Fruit fly (Drosophila melanogaster): ENCODE results near the gene MED11.

dm6 chr3L:18757079-18757815 lies 11.6 kb downstream of the MED11 start:
- TF ChIP-seq CG11294 (GFP tag; IDR thresholded peaks at IDR 0.05) = no peak
- TF ChIP-seq Sox14 (GFP tag; optimal IDR thresholded peaks at IDR 0.05) = no peak
